Fruit fly (Drosophila melanogaster): ENCODE measurements around the gene Mst84Dc.

Gene Mst84Dc

DNA sequence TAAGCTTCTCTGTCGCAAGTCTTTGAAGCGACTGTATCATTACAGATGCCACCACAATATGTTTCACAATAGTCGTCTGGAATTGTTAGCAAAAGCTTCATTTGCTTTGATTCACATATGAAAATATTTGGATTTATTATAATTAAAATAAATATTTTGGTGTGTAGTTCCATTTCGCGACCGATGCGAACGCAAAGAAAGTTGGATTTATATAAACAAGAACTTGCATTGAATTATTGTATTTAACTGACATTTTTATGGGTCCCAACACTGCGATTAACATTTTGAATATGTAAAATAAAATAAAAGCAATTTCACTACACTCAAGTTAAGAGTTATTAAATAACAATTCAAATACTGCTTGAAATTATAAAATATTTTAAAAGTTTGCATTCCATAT, 4.7 kb upstream of the Mst84Dc start, which contains the start of gene MstProx:
MstProx (minus strand) TSS at position 101 of the 400 bp plus-strand sequence.
- TF ChIP-seq pdm3 (GFP tag; optimal IDR thresholded peaks at IDR 0.05) (no peak), dac (GFP tag; optimal IDR thresholded peaks at IDR 0.05) (no peak), fkh (GFP tag; optimal IDR thresholded peaks at IDR 0.05) (no peak), CG8319 (GFP tag; optimal IDR thresholded peaks at IDR 0.05) (no peak), topi (GFP tag; optimal IDR thresholded peaks at IDR 0.05) (no peak), CG6808 (GFP tag; optimal IDR thresholded peaks at IDR 0.05) (no peak), vri (GFP tag; optimal IDR thresholded peaks at IDR 0.05) (no peak), CG11294 (GFP tag; IDR thresholded peaks at IDR 0.05) (no peak), Hr39 (GFP tag; optimal IDR thresholded peaks at IDR 0.05) (no peak), CG1621 (tag; optimal IDR thresholded peaks at IDR 0.05) (no peak), svp (GFP tag) (no peak), CG32006 (GFP tag; optimal IDR thresholded peaks at IDR 0.05) (no peak), Sox15 (GFP tag; optimal IDR thresholded peaks at IDR 0.05) (no peak), fd59A (GFP tag; optimal IDR thresholded peaks at IDR 0.05) (no peak), Hr38 (GFP tag; optimal IDR thresholded peaks at IDR 0.05) (no peak), Blimp-1 (GFP tag; optimal IDR thresholded peaks at IDR 0.05) (no peak), Smox (GFP tag; optimal IDR thresholded peaks at IDR 0.05) (no peak), Ets96B (tag; optimal IDR thresholded peaks at IDR 0.05) (no peak), Gug (GFP tag; IDR thresholded peaks at IDR 0.05) (no peak), CG3032 (tag; optimal IDR thresholded peaks at IDR 0.05) (no peak)

DNA sequence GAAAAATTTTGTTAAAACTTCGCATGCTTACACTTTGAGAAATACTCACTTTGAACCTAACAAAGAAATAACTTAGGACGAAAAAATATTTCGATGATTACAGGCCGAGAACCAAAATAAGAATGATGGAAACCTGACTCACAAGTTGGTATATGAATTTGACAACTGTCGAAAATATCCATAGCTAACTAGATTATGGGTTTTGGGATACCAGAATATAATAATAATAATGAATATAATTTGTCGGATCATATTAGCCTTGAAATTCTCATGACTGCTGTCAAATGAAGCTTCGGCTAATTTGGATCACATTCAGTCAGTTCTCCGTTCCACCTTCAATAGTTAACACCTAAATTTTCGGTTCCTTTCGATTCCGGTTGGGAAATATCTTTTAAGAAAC, 1.1 kb upstream of the Mst84Dc start, which contains the start of the genes Mst84Db and Mst84Da:
Mst84Db (minus strand) TSS at position 101 of the 400 bp plus-strand sequence.
Mst84Da (plus strand) TSS at position 324 of the 400 bp plus-strand sequence.
- TF ChIP-seq Hr38 (GFP tag; optimal IDR thresholded peaks at IDR 0.05) (no peak), Eip93F (GFP tag; optimal IDR thresholded peaks at IDR 0.05) (no peak), CG11294 (GFP tag; IDR thresholded peaks at IDR 0.05) (no peak), CG10631 (GFP tag; optimal IDR thresholded peaks at IDR 0.05) (no peak), eg (GFP tag; IDR thresholded peaks at IDR 0.05) (no peak), fd85E (GFP tag; optimal IDR thresholded peaks at IDR 0.05) (no peak), CG6808 (GFP tag; optimal IDR thresholded peaks at IDR 0.05) (no peak), CG6276 (GFP tag; optimal IDR thresholded peaks at IDR 0.05) (no peak), Sox14 (GFP tag; optimal IDR thresholded peaks at IDR 0.05) (no peak), Blimp-1 (GFP tag; optimal IDR thresholded peaks at IDR 0.05) (no peak)

DNA sequence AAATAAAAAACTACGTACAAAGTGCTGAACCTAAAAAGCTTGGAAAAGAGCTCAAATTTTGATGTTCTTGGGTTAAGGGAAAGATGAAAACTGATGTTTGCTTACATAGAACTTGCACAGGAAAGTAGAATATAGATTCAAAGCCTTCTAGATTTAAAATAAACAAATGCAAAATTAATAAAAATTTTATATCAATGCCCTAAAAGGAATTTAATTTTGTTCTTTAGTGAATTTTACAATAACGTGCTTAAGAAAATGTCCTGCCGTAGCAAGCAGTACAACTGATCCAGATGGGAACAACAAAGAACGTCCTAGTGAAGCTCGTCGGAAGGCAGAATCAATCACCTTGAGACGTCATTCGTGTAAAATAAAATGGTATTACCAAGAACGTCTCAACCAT, 800 bp downstream of the Mst84Dc start, which contains the start of gene Mst84Dd:
Mst84Dd (minus strand) TSS at position 101 of the 400 bp plus-strand sequence.
- TF ChIP-seq CG15336 (GFP tag; IDR thresholded peaks at IDR 0.05) (no peak), CG6276 (GFP tag; optimal IDR thresholded peaks at IDR 0.05) (no peak), dac (GFP tag; optimal IDR thresholded peaks at IDR 0.05) (no peak)

- no peak for TF ChIP-seq fd59A (GFP tag; optimal IDR thresholded peaks at IDR 0.05)
- TF ChIP-seq lz (GFP tag; optimal IDR thresholded peaks at IDR 0.05), result no peak
- no peak for TF ChIP-seq ss (GFP tag; optimal IDR thresholded peaks at IDR 0.05)
- no peak for TF ChIP-seq acj6 (GFP tag; optimal IDR thresholded peaks at IDR 0.05)
- no peak for TF ChIP-seq CG8119 (GFP tag; IDR thresholded peaks at IDR 0.05)
- no peak for TF ChIP-seq CG9139 (GFP tag; optimal IDR thresholded peaks at IDR 0.05)
- no peak for TF ChIP-seq eg (GFP tag; IDR thresholded peaks at IDR 0.05)
- TF ChIP-seq CG6276 (GFP tag; optimal IDR thresholded peaks at IDR 0.05), result no peak
- TF ChIP-seq CG10669 (GFP tag; optimal IDR thresholded peaks at IDR 0.05), result no peak
- no peak for TF ChIP-seq dac (GFP tag; optimal IDR thresholded peaks at IDR 0.05)
- no peak for TF ChIP-seq topi (GFP tag; optimal IDR thresholded peaks at IDR 0.05)
- TF ChIP-seq Eip78C (GFP tag), result no peak
- TF ChIP-seq CG6163 (GFP tag; IDR thresholded peaks at IDR 0.05), result no peak
- TF ChIP-seq Sox15 (GFP tag; optimal IDR thresholded peaks at IDR 0.05), result no peak
- no peak for TF ChIP-seq Hr38 (GFP tag; optimal IDR thresholded peaks at IDR 0.05)
- no peak for TF ChIP-seq cyc (GFP tag; optimal IDR thresholded peaks at IDR 0.05)
- no peak for TF ChIP-seq svp (GFP tag)
- TF ChIP-seq CG31627 (GFP tag; optimal IDR thresholded peaks at IDR 0.05), result no peak
Measured at dm6 chr3R:7362023-7362422, 2.5 kb downstream of the Mst84Dc start, which contains the start of gene CG17944. Gene CG17944 (minus strand): TSS chr3R:7362123.

Data from whole organism, prepupa.